Fruit fly (Drosophila melanogaster) whole organism, prepupa: Measurements from ENCODE around the gene tank.

Source experiments
- CG11902 ChIP-seq: fragments of 200-800 bp; sonication (Bioruptor generic); optimal IDR thresholded peaks from 3 replicates; lab custom pipeline; 2016; ENCODE audit warnings: missing biosample characterization, missing genetic modification characterization
- CG3032 ChIP-seq: fragments of 200-800 bp; optimal IDR thresholded peaks from 2 replicates; lab custom pipeline; 2019; ENCODE audit warnings: missing biosample characterization, mild to moderate bottlenecking, missing genetic modification characterization, moderate library complexity
- CG6808 ChIP-seq: fragments of 200-800 bp; sonication (Bioruptor generic); optimal IDR thresholded peaks from 3 replicates; lab custom pipeline; 2017; ENCODE audit warnings: missing biosample characterization, missing genetic modification characterization, mild to moderate bottlenecking, moderate library complexity, missing genetic modification reagents
- CG6854 ChIP-seq: fragments of 200-800 bp; sonication (Bioruptor generic); optimal IDR thresholded peaks from 2 replicates; lab custom pipeline; 2017; ENCODE audit warnings: missing biosample characterization, mild to moderate bottlenecking, missing genetic modification characterization
- CG9139 ChIP-seq: fragments of 200-800 bp; sonication (Bioruptor generic); optimal IDR thresholded peaks from 3 replicates; lab custom pipeline; 2017; ENCODE audit warnings: missing biosample characterization, mild to moderate bottlenecking, missing genetic modification characterization
- Hr39 ChIP-seq: fragments of 200-800 bp; sonication (Bioruptor generic); optimal IDR thresholded peaks from 2 replicates; lab custom pipeline; 2016; ENCODE audit warnings: missing biosample characterization, missing genetic modification characterization
- OdsH ChIP-seq: fragments of 200-800 bp; sonication (Bioruptor generic); optimal IDR thresholded peaks from 3 replicates; lab custom pipeline; 2016; ENCODE audit warnings: missing biosample characterization, missing genetic modification characterization
- esn ChIP-seq: fragments of 200-800 bp; sonication (Bioruptor generic); optimal IDR thresholded peaks from 2 replicates; lab custom pipeline; 2016; ENCODE audit warnings: missing biosample characterization, mild to moderate bottlenecking, missing genetic modification characterization, moderate library complexity
- salr ChIP-seq, 2 experiments: fragments of 200-800 bp; sonication (Bioruptor generic); optimal IDR thresholded peaks; 3 replicates each; lab custom pipeline; 2016 to 2018; ENCODE audit warnings: missing biosample characterization in 2 of 2, missing genetic modification characterization in 2 of 2, mild to moderate bottlenecking in 1 of 2
- ss ChIP-seq, 2 experiments: fragments of 200-800 bp; sonication (Bioruptor generic); optimal IDR thresholded peaks; 2 replicates in 1 of 2; 3 replicates in 1 of 2; lab custom pipeline; 2017 to 2018; ENCODE audit warnings: mild to moderate bottlenecking in 2 of 2, missing biosample characterization in 2 of 2, missing genetic modification characterization in 2 of 2, moderate library complexity in 1 of 2

DNA sequence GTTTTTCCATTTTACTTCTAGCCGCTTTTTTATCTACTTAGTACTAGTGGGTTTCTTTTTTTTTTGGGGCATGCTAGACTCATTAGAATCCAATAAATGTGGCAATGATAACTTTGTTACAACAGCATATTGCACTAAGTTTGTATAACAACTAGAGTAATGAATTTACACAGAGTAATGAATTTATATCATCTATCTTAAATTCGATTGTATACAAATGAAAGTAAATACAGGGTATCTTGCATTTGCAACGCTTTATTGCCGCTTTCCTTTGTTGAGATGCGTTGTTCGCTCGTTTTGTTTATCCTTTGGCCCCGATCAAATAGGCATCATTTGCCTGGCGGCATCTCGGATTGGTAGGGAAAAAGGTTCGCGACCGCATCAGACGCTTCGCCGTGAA lies 17.0 kb upstream of the tank start:
- no peak for TF ChIP-seq CG6808 (GFP tag; lab: Kevin White, UChicago)
- no peak for TF ChIP-seq Hr39 (GFP tag; lab: Kevin White, UChicago)
- no peak for TF ChIP-seq CG9139 (GFP tag; lab: Kevin White, UChicago)
- TF ChIP-seq esn, result no peak
- no peak for TF ChIP-seq ss (GFP tag; optimal IDR thresholded peaks at IDR 0.05; lab: Kevin White, UChicago)
- TF ChIP-seq OdsH, result no peak
- no peak for TF ChIP-seq CG6854 (GFP tag; lab: Kevin White, UChicago)
- TF ChIP-seq CG11902 (GFP tag; lab: Kevin White, UChicago), result no peak
- TF ChIP-seq CG3032, result no peak
- no peak for TF ChIP-seq salr (GFP tag; optimal IDR thresholded peaks at IDR 0.05; lab: Kevin White, UChicago)
